Worm (Caenorhabditis elegans) whole organism, L4/young adult: ENCODE data around the gene C08E3.15.
"Not testable (repeated sequence)": the region's sequence is repeated elsewhere in the genome, so short reads cannot be mapped to it uniquely, and the experiment has no call there.

Source experiments
- W03F9.2 ChIP-seq: fragments of 150-350 bp; optimal IDR thresholded peaks from 2 replicates; lab custom pipeline; 2014; ENCODE audit warnings: missing biosample characterization, missing genetic modification characterization
- dao-5 ChIP-seq: sonication (generic microtip); optimal IDR thresholded peaks from 2 replicates; lab custom pipeline; 2016; ENCODE audit warnings: missing genotype, missing genetic modification characterization, moderate library complexity, missing compliant biosample characterization

DNA sequence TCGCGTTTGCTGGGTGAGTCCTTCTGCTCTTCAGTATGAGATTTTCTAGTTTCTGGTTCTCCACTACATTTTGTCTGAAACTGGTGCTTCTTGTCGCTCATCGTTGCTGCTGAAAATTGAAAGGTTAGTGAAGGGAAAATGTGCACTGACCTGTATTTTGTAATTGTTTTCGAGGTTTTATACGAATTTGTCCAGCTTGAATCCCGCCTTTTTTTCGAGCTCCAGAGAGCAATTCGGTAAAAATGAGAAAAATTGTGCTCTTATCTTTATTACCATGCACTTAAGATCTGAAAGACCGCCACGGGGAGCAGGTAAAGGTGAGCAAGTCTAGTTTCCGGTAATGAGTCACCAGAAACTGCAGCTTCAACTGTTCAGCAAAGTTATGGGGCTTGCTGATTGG is at the start of gene C08E3.15:
- TF ChIP-seq W03F9.2, dao-5 (tag; lab: Kevin White, UChicago): not testable (repeated sequence)
